Worm (Caenorhabditis elegans) whole organism, young adult: Measurements from ENCODE around the gene fezf-1.
"Not testable (repeated sequence)": the region's sequence is repeated elsewhere in the genome, so short reads cannot be mapped to it uniquely, and the experiment has no call there.

Experiments
- B0261.1 ChIP-seq: sonication (generic microtip); optimal IDR thresholded peaks from 2 replicates; lab custom pipeline; 2016; ENCODE audit warnings: mild to moderate bottlenecking, missing genetic modification characterization, moderate library complexity, missing compliant biosample characterization
- B0336.3 ChIP-seq: fragments of 200-800 bp; sonication (Bioruptor generic); IDR thresholded peaks from 2 replicates; pipeline ENCODE4 v1.3.6; 2022; ENCODE audit warnings: missing genetic modification characterization, missing compliant biosample characterization
- D2030.7 ChIP-seq: fragments of 200-800 bp; sonication (Bioruptor generic); IDR thresholded peaks from 2 replicates; pipeline ENCODE4 v1.3.6; 2022; ENCODE audit warnings: missing genetic modification reagents, missing genetic modification characterization, missing compliant biosample characterization
- F49E8.2 ChIP-seq: sonication (generic microtip); optimal IDR thresholded peaks from 3 replicates; lab custom pipeline; 2017; ENCODE audit warnings: missing genetic modification characterization, mild to moderate bottlenecking, missing compliant biosample characterization, antibody characterized with exemption, moderate library complexity; ENCODE audit not compliant: insufficient read depth
- K12H6.12 ChIP-seq: fragments of 200-800 bp; sonication (Bioruptor generic); optimal IDR thresholded peaks from 2 replicates; lab custom pipeline; 2018; ENCODE audit warnings: mild to moderate bottlenecking, missing genetic modification characterization, missing compliant biosample characterization
- Y53F4B.3 ChIP-seq: fragments of 200-800 bp; sonication (Bioruptor generic); IDR thresholded peaks from 2 replicates; pipeline ENCODE4 v1.3.6; 2022; ENCODE audit warnings: missing genetic modification reagents, missing genetic modification characterization, missing compliant biosample characterization
- Y56A3A.18 ChIP-seq: fragments of 200-800 bp; sonication (Bioruptor generic); IDR thresholded peaks from 2 replicates; pipeline ENCODE4 v1.3.6; 2022; ENCODE audit warnings: missing genetic modification reagents, missing genetic modification characterization, missing compliant biosample characterization
- aptf-3 ChIP-seq: fragments of 200-800 bp; sonication (Bioruptor generic); IDR thresholded peaks from 2 replicates; pipeline ENCODE4 v1.3.6; 2022; ENCODE audit warnings: missing genetic modification characterization, missing compliant biosample characterization
- attf-3 ChIP-seq: fragments of 200-800 bp; sonication (Bioruptor generic); conservative IDR thresholded peaks from 2 replicates; pipeline ENCODE4 v1.3.6; 2022; ENCODE audit warnings: missing genetic modification reagents, missing genetic modification characterization, missing compliant biosample characterization
- attf-6 ChIP-seq: fragments of 200-800 bp; sonication (Bioruptor generic); IDR thresholded peaks from 2 replicates; pipeline ENCODE4 v1.3.6; 2022; ENCODE audit warnings: missing genetic modification reagents, missing genetic modification characterization, missing compliant biosample characterization
- bed-1 ChIP-seq: fragments of 200-800 bp; sonication (Bioruptor generic); IDR thresholded peaks from 2 replicates; pipeline ENCODE4 v1.3.6; 2022; ENCODE audit warnings: missing genetic modification reagents, missing genetic modification characterization, missing compliant biosample characterization
- ccch-3 ChIP-seq: fragments of 200-800 bp; sonication (Bioruptor generic); optimal IDR thresholded peaks from 2 replicates; lab custom pipeline; 2018; ENCODE audit warnings: mild to moderate bottlenecking, missing genetic modification characterization, missing compliant biosample characterization
- ceh-100 ChIP-seq: fragments of 200-800 bp; sonication (Bioruptor generic); IDR thresholded peaks from 2 replicates; pipeline ENCODE4 v1.3.6; 2022; ENCODE audit warnings: missing genetic modification reagents, missing genetic modification characterization, missing compliant biosample characterization
- ceh-91 ChIP-seq: fragments of 200-800 bp; sonication (Bioruptor generic); IDR thresholded peaks from 2 replicates; pipeline ENCODE4 v1.3.6; 2022; ENCODE audit warnings: missing genetic modification reagents, missing genetic modification characterization, missing compliant biosample characterization
- dpff-1 ChIP-seq: sonication (generic microtip); optimal IDR thresholded peaks from 2 replicates; lab custom pipeline; 2017; ENCODE audit warnings: mild to moderate bottlenecking, missing genetic modification characterization, missing compliant biosample characterization
- dpl-1 ChIP-seq: fragments of 150-350 bp; optimal IDR thresholded peaks from 2 replicates; lab custom pipeline; 2014; ENCODE audit warnings: missing biosample characterization, missing genetic modification reagents, missing genetic modification characterization
- ekl-4 ChIP-seq: fragments of 200-800 bp; sonication (Bioruptor generic); IDR thresholded peaks from 2 replicates; pipeline ENCODE4 v1.3.6; 2022; ENCODE audit warnings: missing genetic modification reagents, missing genetic modification characterization, missing compliant biosample characterization
- gei-17 ChIP-seq: fragments of 200-800 bp; sonication (Bioruptor generic); optimal IDR thresholded peaks from 2 replicates; lab custom pipeline; 2018; ENCODE audit warnings: mild to moderate bottlenecking, missing genetic modification characterization, missing compliant biosample characterization
- hmg-1.2 ChIP-seq: fragments of 200-800 bp; sonication (Bioruptor generic); IDR thresholded peaks from 2 replicates; pipeline ENCODE4 v1.3.6; 2022; ENCODE audit warnings: missing genetic modification reagents, missing genetic modification characterization, missing compliant biosample characterization
- lin-26 ChIP-seq: fragments of 200-800 bp; sonication (Bioruptor generic); IDR thresholded peaks from 2 replicates; pipeline ENCODE4 v1.3.6; 2022; ENCODE audit warnings: missing genetic modification reagents, missing genetic modification characterization, missing compliant biosample characterization
- lsl-1 ChIP-seq: fragments of 200-800 bp; sonication (Bioruptor generic); optimal IDR thresholded peaks from 2 replicates; lab custom pipeline; 2018; ENCODE audit warnings: mild to moderate bottlenecking, missing genetic modification characterization, moderate library complexity, missing compliant biosample characterization
- madf-6 ChIP-seq: fragments of 200-800 bp; sonication (Bioruptor generic); IDR thresholded peaks from 2 replicates; pipeline ENCODE4 v1.3.6; 2022; ENCODE audit warnings: missing genetic modification reagents, missing genetic modification characterization, missing compliant biosample characterization
- mcd-1 ChIP-seq: fragments of 200-800 bp; sonication (Bioruptor generic); IDR thresholded peaks from 2 replicates; pipeline ENCODE4 v1.3.6; 2022; ENCODE audit warnings: missing genetic modification reagents, missing genetic modification characterization, missing compliant biosample characterization
- nfya-2 ChIP-seq: fragments of 200-800 bp; sonication (Bioruptor generic); IDR thresholded peaks from 2 replicates; pipeline ENCODE4 v1.3.6; 2022; ENCODE audit warnings: missing genetic modification reagents, missing genetic modification characterization, missing compliant biosample characterization
- nhr-80 ChIP-seq: sonication (generic microtip); optimal IDR thresholded peaks from 2 replicates; lab custom pipeline; 2016; ENCODE audit warnings: missing genetic modification characterization, missing compliant biosample characterization
- rcor-1 ChIP-seq: fragments of 200-800 bp; sonication (Bioruptor generic); IDR thresholded peaks from 2 replicates; pipeline ENCODE4 v1.3.6; 2022; ENCODE audit warnings: missing genetic modification reagents, missing genetic modification characterization, missing compliant biosample characterization
- rec-8 ChIP-seq, 2 experiments: sonication (generic microtip); optimal IDR thresholded peaks; 2 replicates each; lab custom pipeline; 2016; ENCODE audit warnings: mild to moderate bottlenecking in 2 of 2, missing genetic modification characterization in 2 of 2, missing genetic modification reagents in 2 of 2, missing genotype in 2 of 2, missing biosample characterization in 1 of 2, missing compliant biosample characterization in 1 of 2, moderate library complexity in 1 of 2
- repo-1 ChIP-seq: sonication (generic microtip); optimal IDR thresholded peaks from 2 replicates; lab custom pipeline; 2017; ENCODE audit warnings: mild to moderate bottlenecking, missing genetic modification characterization, missing compliant biosample characterization
- rpc-1 ChIP-seq, 2 experiments: fragments of 150-350 bp in 1 of 2; sonication (generic microtip) in 1 of 2; optimal IDR thresholded peaks; 2 replicates each; lab custom pipeline; 2014 to 2018; ENCODE audit warnings: missing biosample characterization in 1 of 2, missing genetic modification characterization in 1 of 2, missing genetic modification reagents in 1 of 2, missing genotype in 1 of 2
- snpc-1.3 ChIP-seq: sonication (generic microtip); optimal IDR thresholded peaks from 2 replicates; lab custom pipeline; 2017; ENCODE audit warnings: missing genetic modification characterization, mild to moderate bottlenecking, missing compliant biosample characterization, antibody characterized with exemption, moderate library complexity, missing genotype, missing genetic modification reagents; ENCODE audit not compliant: insufficient read depth
- snpc-4 ChIP-seq, 5 experiments: fragments of 150-350 bp in 1 of 5; sonication (generic microtip) in 4 of 5; optimal IDR thresholded peaks; 2 replicates each; lab custom pipeline; 2014 to 2018; ENCODE audit warnings: missing genetic modification characterization in 5 of 5, missing biosample characterization in 3 of 5, antibody characterized with exemption in 2 of 5, mild to moderate bottlenecking in 2 of 5, missing compliant biosample characterization in 2 of 5, missing genotype in 2 of 5, moderate library complexity in 2 of 5, missing genetic modification reagents in 1 of 5
- tbp1 ChIP-seq: fragments of 200-800 bp; sonication (Bioruptor generic); optimal IDR thresholded peaks from 2 replicates; lab custom pipeline; 2018; ENCODE audit warnings: mild to moderate bottlenecking, missing genetic modification characterization, missing compliant biosample characterization
- tlf-1 ChIP-seq: fragments of 200-800 bp; sonication (Bioruptor generic); optimal IDR thresholded peaks from 2 replicates; lab custom pipeline; 2018; ENCODE audit warnings: mild to moderate bottlenecking, missing genetic modification characterization, missing compliant biosample characterization
- ztf-28 ChIP-seq: fragments of 200-800 bp; sonication (Bioruptor generic); IDR thresholded peaks from 2 replicates; pipeline ENCODE4 v1.3.6; 2022; ENCODE audit warnings: missing genetic modification reagents, missing genetic modification characterization, missing compliant biosample characterization

fezf-1 gene

ce11 chrIV:13502806-13503363 is 37.0 kb downstream of the fezf-1 start, which contains the start of gene tbc-9:
Gene tbc-9, minus strand, starts transcription at chrIV:13502856.
- no peak for TF ChIP-seq rec-8 (tag; optimal IDR thresholded peaks at IDR 0.05; lab: Kevin White, UChicago)
- no peak for TF ChIP-seq tbp1 (GFP tag; lab: Kevin White, UChicago)
- no peak for TF ChIP-seq bed-1 (GFP tag; lab: Robert Waterston, UW)
- no peak for TF ChIP-seq Y56A3A.18 (GFP tag; lab: Robert Waterston, UW)
- TF ChIP-seq dpff-1 (tag; lab: Kevin White, UChicago), result no peak
- no peak for TF ChIP-seq ccch-3 (GFP tag; lab: Kevin White, UChicago)
- TF ChIP-seq nfya-2, result no peak
- TF ChIP-seq B0336.3 (GFP tag; lab: Robert Waterston, UW), result no peak
- no peak for TF ChIP-seq repo-1 (tag; lab: Kevin White, UChicago)
- no peak for TF ChIP-seq nhr-80 (tag; lab: Kevin White, UChicago)
- no peak for TF ChIP-seq gei-17
- TF ChIP-seq tlf-1, result no peak
- TF ChIP-seq rpc-1 (optimal IDR thresholded peaks at IDR 0.05; lab: Kevin White, UChicago), result no peak
- TF ChIP-seq rpc-1 (tag; optimal IDR thresholded peaks at IDR 0.05; lab: Kevin White, UChicago), result no peak
- TF ChIP-seq aptf-3 (GFP tag; lab: Robert Waterston, UW), result no peak
- TF ChIP-seq K12H6.12 (tag; lab: Kevin White, UChicago), result no peak

ce11 chrIV:13503365-13504015 is 37.6 kb downstream of the fezf-1 start:
- 0 out of 2 replicates have a peak, but pooled peaks have one; percentile 12 for TF ChIP-seq ekl-4 (GFP tag; lab: Robert Waterston, UW)
- TF ChIP-seq rcor-1 (GFP tag; lab: Robert Waterston, UW), result 0 out of 2 replicates have a peak, but pooled peaks have one; percentile 10
- TF ChIP-seq attf-6 (GFP tag; lab: Robert Waterston, UW), result peak; percentile 37
- TF ChIP-seq ceh-100 (GFP tag; lab: Robert Waterston, UW), result peak; percentile 80
- TF ChIP-seq snpc-4 (GFP tag; optimal IDR thresholded peaks at IDR 0.05; lab: Kevin White, UChicago), result not testable (repeated sequence)
- peak in 2 of 4 experiments; percentile 45 to 48 for TF ChIP-seq snpc-4 (tag; optimal IDR thresholded peaks at IDR 0.05; lab: Kevin White, UChicago)
- peak; percentile 41 for TF ChIP-seq F49E8.2 (tag; lab: Kevin White, UChicago)
- TF ChIP-seq snpc-1.3 (tag; lab: Kevin White, UChicago), result peak; percentile 27
- TF ChIP-seq madf-6 (GFP tag; lab: Robert Waterston, UW), result peak; percentile 54
- peak; percentile 54 for TF ChIP-seq D2030.7 (GFP tag; lab: Robert Waterston, UW)
- TF ChIP-seq mcd-1, result peak; percentile 54
- peak; percentile 70 for TF ChIP-seq lsl-1 (GFP tag; lab: Kevin White, UChicago)
- peak; percentile 5; the same call in 1 of the 2 replicates for TF ChIP-seq ztf-28 (GFP tag; lab: Robert Waterston, UW)
- TF ChIP-seq attf-3, result 0 out of 2 replicates have a peak, but pooled peaks have one; percentile 29
- TF ChIP-seq Y53F4B.3, result 0 out of 2 replicates have a peak, but pooled peaks have one; percentile 4
- TF ChIP-seq ceh-91, result peak; percentile 48; the same call in 1 of the 2 replicates
- peak; percentile 16 for TF ChIP-seq dpl-1 (GFP tag; lab: Kevin White, UChicago)

- TF ChIP-seq tbp1 (GFP tag; lab: Kevin White, UChicago), result peak; percentile 65
- not testable (repeated sequence) for TF ChIP-seq rpc-1 (optimal IDR thresholded peaks at IDR 0.05; lab: Kevin White, UChicago)
- peak; percentile 46 for TF ChIP-seq rpc-1 (tag; optimal IDR thresholded peaks at IDR 0.05; lab: Kevin White, UChicago)
- peak; percentile 54; the same call in 1 of the 2 replicates for TF ChIP-seq lin-26
- peak; percentile 8; the same call in 1 of the 2 replicates for TF ChIP-seq madf-6 (GFP tag; lab: Robert Waterston, UW)
- TF ChIP-seq B0261.1 (tag; lab: Kevin White, UChicago), result peak; percentile 33
- peak; percentile 24; the same call in 1 of the 2 replicates for TF ChIP-seq hmg-1.2 (GFP tag; lab: Robert Waterston, UW)
- TF ChIP-seq attf-6 (GFP tag; lab: Robert Waterston, UW), result 0 out of 2 replicates have a peak, but pooled peaks have one; percentile 8
Measured at ce11 chrIV:13504065-13504464, 38.2 kb downstream of the fezf-1 start.
